Worm (Caenorhabditis elegans) whole organism, L4/young adult: ENCODE data around the gene F26F2.7.

Experiments
- dao-5 ChIP-seq: sonication (generic microtip); optimal IDR thresholded peaks from 2 replicates; lab custom pipeline; 2016; ENCODE audit warnings: missing genotype, missing genetic modification characterization, moderate library complexity, missing compliant biosample characterization
- him-1 ChIP-seq: sonication (generic microtip); optimal IDR thresholded peaks from 2 replicates; lab custom pipeline; 2016; ENCODE audit warnings: missing genotype, missing genetic modification reagents, missing genetic modification characterization, missing compliant biosample characterization

ce11 chrV:20547048-20547447, 33.7 kb upstream of the F26F2.7 start, which contains the start of gene Y38H6C.18:
- TF ChIP-seq dao-5 (no peak), him-1 (tag; lab: Kevin White, UChicago) (no peak)
